Fruit fly (Drosophila melanogaster): ENCODE measurements around the gene CG2493.

- TF ChIP-seq CG5204 (GFP tag; optimal IDR thresholded peaks at IDR 0.05) (no peak), CG11617 (GFP tag; optimal IDR thresholded peaks at IDR 0.05) (no peak), CG14711 (tag; optimal IDR thresholded peaks at IDR 0.05) (no peak)
Measured at dm6 chr2L:20428382-20428755, 34.9 kb downstream of the CG2493 start.
